ENCODE assay signal across 3 worm cellular contexts in the genomic region with DNA sequence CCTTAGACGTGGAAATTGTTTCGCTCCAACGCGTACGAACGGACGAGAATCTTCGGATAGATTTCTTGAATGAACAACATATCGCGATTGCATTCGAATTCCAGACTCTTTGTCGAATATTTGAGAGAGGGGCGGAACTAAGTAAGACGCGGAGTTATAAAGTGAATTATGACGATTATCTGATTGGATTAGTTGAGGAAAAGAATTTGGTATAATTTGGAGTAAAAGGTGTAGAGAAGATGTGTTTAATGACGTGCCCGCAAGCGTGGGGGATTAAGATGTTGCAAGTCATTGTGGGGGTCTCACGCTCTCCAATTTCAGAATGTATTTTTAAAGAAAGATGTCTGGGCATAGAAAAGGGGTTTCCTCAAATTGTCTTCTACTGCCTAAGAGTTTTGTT.
TF ChIP-seq lines count a peak whose summit lies in the region.

No protein-coding gene starts in this region.

TF ChIP-seq in whole organism, L1 larva, 84 proteins besides CTCF, POLR2A, EP300 and RAD21:
- no peak for TF ChIP-seq irx-1 (tag; optimal IDR thresholded peaks at IDR 0.05; lab: Kevin White, UChicago)
- no peak for TF ChIP-seq grh-1 (GFP tag; IDR thresholded peaks at IDR 0.05; lab: Robert Waterston, UW)
- no peak for TF ChIP-seq xbp-1 (tag; optimal IDR thresholded peaks at IDR 0.05; lab: Kevin White, UChicago)
- no peak for TF ChIP-seq nhr-90 (tag; optimal IDR thresholded peaks at IDR 0.05; lab: Kevin White, UChicago; ENCODE audit: poor library complexity)
- peak; percentile 50 for TF ChIP-seq nhr-47 (tag; optimal IDR thresholded peaks at IDR 0.05; lab: Kevin White, UChicago)
- no peak for TF ChIP-seq lin-13 (GFP tag; optimal IDR thresholded peaks at IDR 0.05; lab: Kevin White, UChicago)
- TF ChIP-seq dsc-1 (tag; optimal IDR thresholded peaks at IDR 0.05; lab: Kevin White, UChicago): peak; percentile 94
- no peak for TF ChIP-seq Y116A8C.19 (tag; optimal IDR thresholded peaks at IDR 0.05; lab: Kevin White, UChicago; ENCODE audit: borderline replicate concordance)
- no peak for TF ChIP-seq isw-1 (GFP tag; IDR thresholded peaks at IDR 0.05; lab: Robert Waterston, UW)
- TF ChIP-seq tbx-2 (tag; optimal IDR thresholded peaks at IDR 0.05; lab: Kevin White, UChicago): no peak
- peak; percentile 50 for TF ChIP-seq pax-3 (tag; optimal IDR thresholded peaks at IDR 0.05; lab: Kevin White, UChicago)
- TF ChIP-seq zag-1 (tag; optimal IDR thresholded peaks at IDR 0.05; lab: Kevin White, UChicago): no peak
- no peak for TF ChIP-seq alr-1 (tag; optimal IDR thresholded peaks at IDR 0.05; lab: Kevin White, UChicago; ENCODE audit: borderline replicate concordance)
- no peak for TF ChIP-seq nhr-76 (tag; optimal IDR thresholded peaks at IDR 0.05; lab: Kevin White, UChicago)
- TF ChIP-seq ztf-4 (tag; optimal IDR thresholded peaks at IDR 0.05; lab: Kevin White, UChicago): no peak
- no peak for TF ChIP-seq vab-15 (tag; optimal IDR thresholded peaks at IDR 0.05; lab: Kevin White, UChicago)
- no peak for TF ChIP-seq nhr-237 (tag; optimal IDR thresholded peaks at IDR 0.05; lab: Kevin White, UChicago)
- no peak for TF ChIP-seq unc-130 (tag; optimal IDR thresholded peaks at IDR 0.05; lab: Kevin White, UChicago)
- TF ChIP-seq lin-15B (tag; optimal IDR thresholded peaks at IDR 0.05; lab: Kevin White, UChicago): no peak
- TF ChIP-seq ceh-82 (tag; optimal IDR thresholded peaks at IDR 0.05; lab: Kevin White, UChicago): no peak
- TF ChIP-seq unc-98 (GFP tag; IDR thresholded peaks at IDR 0.05; lab: Robert Waterston, UW): no peak
- no peak for TF ChIP-seq ceh-88 (GFP tag; IDR thresholded peaks at IDR 0.05; lab: Robert Waterston, UW)
- no peak for TF ChIP-seq nhr-19 (GFP tag; conservative IDR thresholded peaks at IDR 0.05; lab: Robert Waterston, UW)
- TF ChIP-seq fkh-8 (tag; optimal IDR thresholded peaks at IDR 0.05; lab: Kevin White, UChicago): peak; percentile 52
- no peak for TF ChIP-seq hlh-4 (tag; optimal IDR thresholded peaks at IDR 0.05; lab: Kevin White, UChicago)
- no peak for TF ChIP-seq efl-3 (GFP tag; optimal IDR thresholded peaks at IDR 0.05; lab: Kevin White, UChicago)
- TF ChIP-seq nhr-12 (tag; optimal IDR thresholded peaks at IDR 0.05; lab: Kevin White, UChicago): no peak
- no peak for TF ChIP-seq unc-62 (GFP tag; optimal IDR thresholded peaks at IDR 0.05; lab: Kevin White, UChicago)
TF ChIP-seq in whole organism, L1 larva: peak in this region for 4.

TF ChIP-seq in whole organism, L2 larva, 48 proteins besides CTCF, POLR2A, EP300 and RAD21:
- TF ChIP-seq nhr-25 (tag; optimal IDR thresholded peaks at IDR 0.05; lab: Kevin White, UChicago): no peak
- no peak for TF ChIP-seq nhr-237 (tag; optimal IDR thresholded peaks at IDR 0.05; lab: Kevin White, UChicago)
- no peak for TF ChIP-seq ceh-82 (tag; optimal IDR thresholded peaks at IDR 0.05; lab: Kevin White, UChicago)
- TF ChIP-seq F13H6.1 (tag; optimal IDR thresholded peaks at IDR 0.05; lab: Kevin White, UChicago): no peak
- peak; percentile 44 for TF ChIP-seq sma-9 (GFP tag; optimal IDR thresholded peaks at IDR 0.05; lab: Kevin White, UChicago)
- TF ChIP-seq sma-9 (tag; optimal IDR thresholded peaks at IDR 0.05; lab: Kevin White, UChicago): no peak

TF ChIP-seq in whole organism, L4 larva, 104 proteins besides CTCF, POLR2A, EP300 and RAD21:
- no peak for TF ChIP-seq zip-11 (GFP tag; IDR thresholded peaks at IDR 0.05; lab: Robert Waterston, UW)
- TF ChIP-seq ces-1 (GFP tag; optimal IDR thresholded peaks at IDR 0.05; lab: Kevin White, UChicago): peak; percentile 8
- TF ChIP-seq madf-5 (GFP tag; IDR thresholded peaks at IDR 0.05; lab: Robert Waterston, UW): no peak
- no peak for TF ChIP-seq nhr-6 (tag; optimal IDR thresholded peaks at IDR 0.05; lab: Kevin White, UChicago)
- peak in 1 of 2 experiments; percentile 51 for TF ChIP-seq unc-62 (GFP tag; optimal IDR thresholded peaks at IDR 0.05 in 1 of 2; lab: Kevin White, UChicago)
- no peak for TF ChIP-seq unc-62 (tag; optimal IDR thresholded peaks at IDR 0.05; lab: Kevin White, UChicago)
- no peak for TF ChIP-seq hlh-11 (tag; optimal IDR thresholded peaks at IDR 0.05; lab: Kevin White, UChicago)
- no peak for TF ChIP-seq hmg-1.1 (GFP tag; IDR thresholded peaks at IDR 0.05; lab: Robert Waterston, UW)
- no peak for TF ChIP-seq aly-2 (tag; optimal IDR thresholded peaks at IDR 0.05; lab: Kevin White, UChicago)
- TF ChIP-seq daf-19 (GFP tag; conservative IDR thresholded peaks at IDR 0.05; lab: Robert Waterston, UW): no peak
TF ChIP-seq in whole organism, L4 larva: peak in this region for 2.
